Worm (Caenorhabditis elegans): ENCODE data around the gene ZK354.7.

Gene ZK354.7

DNA sequence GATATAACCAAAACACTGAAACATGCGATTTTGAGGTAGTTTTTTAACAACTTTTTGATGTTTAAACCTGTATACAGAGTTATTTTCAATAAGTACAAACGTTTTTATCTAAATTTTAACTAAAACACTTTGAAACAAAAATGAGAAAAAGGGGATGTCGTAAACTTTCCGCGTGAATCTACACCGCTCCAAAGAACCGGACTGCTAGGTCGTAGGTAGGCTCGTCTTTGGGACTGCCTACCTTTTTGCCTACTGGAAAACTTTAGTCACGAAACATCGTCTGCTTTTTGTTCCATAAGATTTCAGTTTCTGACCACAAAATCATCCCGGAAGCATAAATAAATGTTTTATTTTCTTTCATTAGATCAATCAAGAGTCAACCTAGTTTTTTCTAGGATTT, 11.7 kb downstream of the ZK354.7 start:
- TF ChIP-seq lsy-12 (tag; optimal IDR thresholded peaks at IDR 0.05) (no peak), snpc-4 (tag; optimal IDR thresholded peaks at IDR 0.05) (no peak), nhr-23 (tag; optimal IDR thresholded peaks at IDR 0.05) (no peak), ceh-28 (tag; optimal IDR thresholded peaks at IDR 0.05) (no peak), pqm-1 (tag; optimal IDR thresholded peaks at IDR 0.05) (no peak), tbx-2 (tag; optimal IDR thresholded peaks at IDR 0.05) (no peak), nhr-43 (tag; optimal IDR thresholded peaks at IDR 0.05; ENCODE audit: poor library complexity, severe bottlenecking) (no peak), nhr-12 (tag; optimal IDR thresholded peaks at IDR 0.05) (no peak)

ce11 chrIV:5290547-5290946, 12.4 kb downstream of the ZK354.7 start, which contains the start of gene nlp-47:
TSS of gene nlp-47 (plus strand) at chrIV:5290847.
- TF ChIP-seq zag-1 (tag; optimal IDR thresholded peaks at IDR 0.05), result no peak
- no peak for TF ChIP-seq ceh-28 (tag; optimal IDR thresholded peaks at IDR 0.05)
- no peak for TF ChIP-seq nfya-1 (tag; optimal IDR thresholded peaks at IDR 0.05; ENCODE audit: insufficient read depth)
- no peak for TF ChIP-seq snpc-4 (tag; optimal IDR thresholded peaks at IDR 0.05)
- no peak for TF ChIP-seq nhr-67 (tag; optimal IDR thresholded peaks at IDR 0.05)
- no peak for TF ChIP-seq ZK546.5 (tag; optimal IDR thresholded peaks at IDR 0.05)
- no peak for TF ChIP-seq nhr-76 (tag; optimal IDR thresholded peaks at IDR 0.05)
- no peak for TF ChIP-seq elt-1 (tag; optimal IDR thresholded peaks at IDR 0.05)
- no peak for TF ChIP-seq fkh-2 (tag; optimal IDR thresholded peaks at IDR 0.05)
- TF ChIP-seq eor-1 (tag; optimal IDR thresholded peaks at IDR 0.05), result no peak
- TF ChIP-seq hmg-11 (tag; optimal IDR thresholded peaks at IDR 0.05), result no peak
- no peak for TF ChIP-seq ceh-82 (tag; optimal IDR thresholded peaks at IDR 0.05)
- TF ChIP-seq nhr-43 (tag; optimal IDR thresholded peaks at IDR 0.05; ENCODE audit: poor library complexity, severe bottlenecking), result no peak
- no peak for TF ChIP-seq nhr-237 (tag; optimal IDR thresholded peaks at IDR 0.05)
- TF ChIP-seq ama-1 (optimal IDR thresholded peaks at IDR 0.05), result no peak

- TF ChIP-seq egl-5 (tag; optimal IDR thresholded peaks at IDR 0.05) (no peak), nhr-43 (tag; optimal IDR thresholded peaks at IDR 0.05; ENCODE audit: poor library complexity, severe bottlenecking) (no peak), mml-1 (tag; optimal IDR thresholded peaks at IDR 0.05) (no peak), ZK546.5 (tag; optimal IDR thresholded peaks at IDR 0.05) (no peak), sea-2 (GFP tag; optimal IDR thresholded peaks at IDR 0.05) (no peak), pha-4 (tag; optimal IDR thresholded peaks at IDR 0.05) (no peak), nhr-67 (tag; optimal IDR thresholded peaks at IDR 0.05) (no peak), zag-1 (tag; optimal IDR thresholded peaks at IDR 0.05) (no peak), lsy-12 (tag; optimal IDR thresholded peaks at IDR 0.05) (no peak), ztf-4 (tag; optimal IDR thresholded peaks at IDR 0.05) (no peak), mdl-1 (tag; optimal IDR thresholded peaks at IDR 0.05) (no peak), nhr-237 (tag; optimal IDR thresholded peaks at IDR 0.05) (no peak), lin-15B (tag; optimal IDR thresholded peaks at IDR 0.05) (no peak), skn-1 (tag; optimal IDR thresholded peaks at IDR 0.05) (no peak), nhr-23 (tag; optimal IDR thresholded peaks at IDR 0.05) (no peak)
Measured at ce11 chrIV:5288932-5289331, 14.0 kb downstream of the ZK354.7 start.

DNA sequence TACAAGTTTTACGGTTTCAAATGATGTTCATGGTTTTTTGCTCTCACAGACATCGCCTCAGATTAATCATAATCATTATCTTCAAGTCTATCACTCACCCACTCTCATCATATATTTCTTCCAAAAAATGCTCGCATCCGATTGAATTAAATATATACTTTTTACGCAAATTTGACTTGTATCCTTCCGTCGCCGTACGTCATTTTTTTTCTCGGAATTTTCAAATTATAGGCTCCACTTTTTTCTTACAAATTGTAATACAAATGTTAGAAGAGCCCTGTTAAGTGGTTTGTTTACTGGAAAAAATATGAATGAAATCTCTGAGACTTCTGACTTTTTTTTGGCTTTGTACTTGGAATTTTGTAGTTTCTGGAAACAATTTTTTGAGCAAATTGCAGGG, 15.7 kb downstream of the ZK354.7 start:
- TF ChIP-seq lsy-12 (tag; optimal IDR thresholded peaks at IDR 0.05), result no peak
- TF ChIP-seq tbx-2 (tag; optimal IDR thresholded peaks at IDR 0.05), result no peak
- TF ChIP-seq lin-39 (tag; optimal IDR thresholded peaks at IDR 0.05), result no peak
- TF ChIP-seq R02D3.7 (tag; optimal IDR thresholded peaks at IDR 0.05), result no peak
- no peak for TF ChIP-seq ztf-11 (tag; optimal IDR thresholded peaks at IDR 0.05)
- TF ChIP-seq ama-1 (optimal IDR thresholded peaks at IDR 0.05), result no peak
- TF ChIP-seq ceh-16 (tag; optimal IDR thresholded peaks at IDR 0.05), result no peak
- TF ChIP-seq snpc-4 (tag; optimal IDR thresholded peaks at IDR 0.05), result no peak
- TF ChIP-seq daf-12 (tag; optimal IDR thresholded peaks at IDR 0.05), result no peak
- no peak for TF ChIP-seq ceh-82 (tag; optimal IDR thresholded peaks at IDR 0.05)
- no peak for TF ChIP-seq nhr-77 (tag; optimal IDR thresholded peaks at IDR 0.05)
- no peak for TF ChIP-seq sea-2 (GFP tag; optimal IDR thresholded peaks at IDR 0.05)

DNA sequence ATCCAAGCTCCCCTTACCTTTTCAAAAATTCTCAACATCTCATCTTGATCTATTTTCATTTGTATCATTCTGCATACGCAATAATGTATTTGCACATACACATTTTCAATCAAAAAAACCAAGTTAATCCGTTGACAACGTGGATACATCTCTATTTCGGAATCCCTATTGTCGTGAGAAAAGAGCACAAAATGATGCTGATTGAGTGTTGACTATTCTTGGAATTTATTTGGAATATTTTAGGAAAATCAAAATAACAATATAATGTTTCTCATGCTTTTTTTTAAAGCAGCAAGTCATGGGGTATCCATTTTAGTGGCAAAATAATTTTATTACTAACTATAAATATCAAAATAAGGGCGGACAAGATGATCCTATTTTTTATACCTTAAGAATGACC, 21.5 kb downstream of the ZK354.7 start:
- TF ChIP-seq ceh-16 (tag; optimal IDR thresholded peaks at IDR 0.05), result no peak
- TF ChIP-seq nfya-1 (tag; optimal IDR thresholded peaks at IDR 0.05; ENCODE audit: insufficient read depth), result no peak
- TF ChIP-seq mml-1 (tag; optimal IDR thresholded peaks at IDR 0.05), result no peak
- TF ChIP-seq nhr-28 (tag; optimal IDR thresholded peaks at IDR 0.05), result no peak
- TF ChIP-seq lsy-12 (tag; optimal IDR thresholded peaks at IDR 0.05), result no peak
- TF ChIP-seq ceh-82 (tag; optimal IDR thresholded peaks at IDR 0.05), result no peak
- no peak for TF ChIP-seq R02D3.7 (tag; optimal IDR thresholded peaks at IDR 0.05)
- TF ChIP-seq fkh-2 (tag; optimal IDR thresholded peaks at IDR 0.05), result no peak
- no peak for TF ChIP-seq mdl-1 (tag; optimal IDR thresholded peaks at IDR 0.05)
- TF ChIP-seq hmg-11 (tag; optimal IDR thresholded peaks at IDR 0.05), result no peak
- no peak for TF ChIP-seq egl-27 (tag; optimal IDR thresholded peaks at IDR 0.05)
- TF ChIP-seq nhr-77 (tag; optimal IDR thresholded peaks at IDR 0.05), result no peak
- TF ChIP-seq ama-1 (optimal IDR thresholded peaks at IDR 0.05), result no peak
- TF ChIP-seq ceh-28 (tag; optimal IDR thresholded peaks at IDR 0.05), result no peak
- no peak for TF ChIP-seq nhr-76 (tag; optimal IDR thresholded peaks at IDR 0.05)
- TF ChIP-seq elt-1 (tag; optimal IDR thresholded peaks at IDR 0.05), result no peak
